Fruit fly (Drosophila melanogaster) whole organism, embryonic: Measurements from ENCODE around the gene CG46308.

Experiments
- Aef1 ChIP-seq: fragments of 200-800 bp; sonication (Bioruptor generic); IDR thresholded peaks from 3 replicates; pipeline ENCODE4 v1.3.6; 2022; ENCODE audit warnings: missing biosample characterization, missing genetic modification characterization
- Bgb ChIP-seq: fragments of 200-800 bp; sonication (Bioruptor generic); IDR thresholded peaks from 2 replicates; pipeline ENCODE4 v1.3.6; 2022; ENCODE audit warnings: missing biosample characterization, missing genetic modification characterization; ENCODE audit not compliant: partially characterized antibody
- CG10431 ChIP-seq: fragments of 200-800 bp; sonication (Bioruptor generic); optimal IDR thresholded peaks from 3 replicates; lab custom pipeline; 2018; ENCODE audit warnings: missing biosample characterization, mild to moderate bottlenecking, missing genetic modification characterization
- CG10979 ChIP-seq: fragments of 200-800 bp; sonication (Bioruptor generic); optimal IDR thresholded peaks from 2 replicates; lab custom pipeline; 2018; ENCODE audit warnings: missing biosample characterization, mild to moderate bottlenecking, missing genetic modification characterization, moderate library complexity
- CG11695 ChIP-seq: fragments of 200-800 bp; sonication (Bioruptor generic); IDR thresholded peaks from 3 replicates; pipeline ENCODE4 v1.3.6; 2022; ENCODE audit warnings: missing biosample characterization, missing genetic modification characterization
- CG12071 ChIP-seq: fragments of 200-800 bp; sonication (Bioruptor generic); optimal IDR thresholded peaks from 3 replicates; lab custom pipeline; 2018; ENCODE audit warnings: missing biosample characterization, mild to moderate bottlenecking, missing genetic modification characterization
- CG14014 ChIP-seq: fragments of 200-800 bp; sonication (Bioruptor generic); IDR thresholded peaks from 2 replicates; pipeline ENCODE4 v1.3.6; 2022; ENCODE audit warnings: missing biosample characterization, missing genetic modification characterization
- CG14965 ChIP-seq: fragments of 200-800 bp; sonication (Bioruptor generic); optimal IDR thresholded peaks from 2 replicates; lab custom pipeline; 2016; ENCODE audit warnings: missing biosample characterization, missing genetic modification characterization, borderline replicate concordance
- CG15514 ChIP-seq: fragments of 200-800 bp; sonication (Bioruptor generic); optimal IDR thresholded peaks from 3 replicates; lab custom pipeline; 2017; ENCODE audit warnings: missing biosample characterization, missing genetic modification characterization, mild to moderate bottlenecking, moderate library complexity, missing genetic modification reagents
- CG1602 ChIP-seq: fragments of 200-800 bp; sonication (Bioruptor generic); optimal IDR thresholded peaks from 3 replicates; lab custom pipeline; 2016; ENCODE audit warnings: missing biosample characterization, missing genetic modification characterization
- CG17359 ChIP-seq: fragments of 200-800 bp; sonication (Bioruptor generic); optimal IDR thresholded peaks from 3 replicates; lab custom pipeline; 2018; ENCODE audit warnings: missing biosample characterization, mild to moderate bottlenecking, missing genetic modification characterization, moderate library complexity
- CG18619 ChIP-seq: fragments of 200-800 bp; sonication (Bioruptor generic); optimal IDR thresholded peaks from 3 replicates; lab custom pipeline; 2017; ENCODE audit warnings: missing biosample characterization, mild to moderate bottlenecking, missing genetic modification characterization
- CG2120 ChIP-seq: fragments of 200-800 bp; sonication (Bioruptor generic); optimal IDR thresholded peaks from 3 replicates; lab custom pipeline; 2016; ENCODE audit warnings: missing biosample characterization, missing genetic modification characterization
- CG30403 ChIP-seq: fragments of 200-800 bp; sonication (Bioruptor generic); optimal IDR thresholded peaks from 3 replicates; lab custom pipeline; 2016; ENCODE audit warnings: missing biosample characterization, missing genetic modification characterization
- CG31365 ChIP-seq: fragments of 200-800 bp; sonication (Bioruptor generic); optimal IDR thresholded peaks from 2 replicates; lab custom pipeline; 2018; ENCODE audit warnings: missing biosample characterization, mild to moderate bottlenecking, missing genetic modification characterization
- CG31441 ChIP-seq: fragments of 200-800 bp; sonication (Bioruptor generic); IDR thresholded peaks from 2 replicates; pipeline ENCODE4 v1.3.6; 2022; ENCODE audit warnings: missing biosample characterization, missing genetic modification characterization
- CG32767 ChIP-seq: fragments of 200-800 bp; sonication (Bioruptor generic); IDR thresholded peaks from 2 replicates; pipeline ENCODE4 v1.3.6; 2022; ENCODE audit warnings: missing biosample characterization, missing genetic modification characterization
- CG4328 ChIP-seq: fragments of 200-800 bp; sonication (Bioruptor generic); optimal IDR thresholded peaks from 3 replicates; lab custom pipeline; 2017; ENCODE audit warnings: missing biosample characterization, missing genetic modification reagents, missing genetic modification characterization
- CG4707 ChIP-seq: fragments of 200-800 bp; sonication (Bioruptor generic); optimal IDR thresholded peaks from 2 replicates; lab custom pipeline; 2018; ENCODE audit warnings: missing biosample characterization, mild to moderate bottlenecking, missing genetic modification characterization, moderate library complexity
- CG6683 ChIP-seq: fragments of 200-800 bp; sonication (Bioruptor generic); optimal IDR thresholded peaks from 2 replicates; lab custom pipeline; 2017; ENCODE audit warnings: missing biosample characterization, mild to moderate bottlenecking, missing genetic modification characterization, missing genetic modification reagents
- CG6813 ChIP-seq: fragments of 200-800 bp; sonication (Bioruptor generic); optimal IDR thresholded peaks from 2 replicates; lab custom pipeline; 2017; ENCODE audit warnings: missing biosample characterization, missing genetic modification characterization, mild to moderate bottlenecking, moderate library complexity, missing genetic modification reagents
- CG7372 ChIP-seq: fragments of 200-800 bp; sonication (Bioruptor generic); IDR thresholded peaks from 2 replicates; pipeline ENCODE4 v1.3.6; 2022; ENCODE audit warnings: missing biosample characterization, missing genetic modification characterization
- CG8924 ChIP-seq: fragments of 200-800 bp; optimal IDR thresholded peaks from 3 replicates; lab custom pipeline; 2019; ENCODE audit warnings: missing biosample characterization, mild to moderate bottlenecking, missing genetic modification characterization, moderate library complexity
- Fer3 ChIP-seq: fragments of 200-800 bp; sonication (Bioruptor generic); optimal IDR thresholded peaks from 2 replicates; lab custom pipeline; 2018; ENCODE audit warnings: missing biosample characterization, mild to moderate bottlenecking, missing genetic modification characterization, moderate library complexity
- H15 ChIP-seq: fragments of 200-800 bp; sonication (Bioruptor generic); IDR thresholded peaks from 3 replicates; pipeline ENCODE4 v1.3.6; 2022; ENCODE audit warnings: missing biosample characterization, missing genetic modification characterization
- Hey ChIP-seq: fragments of 200-800 bp; sonication (Bioruptor generic); optimal IDR thresholded peaks from 3 replicates; lab custom pipeline; 2018; ENCODE audit warnings: missing biosample characterization, mild to moderate bottlenecking, missing genetic modification characterization
- Hr51 ChIP-seq, 2 experiments: fragments of 200-800 bp; sonication (Bioruptor generic); optimal IDR thresholded peaks; 2 replicates in 1 of 2; 3 replicates in 1 of 2; lab custom pipeline; 2016 to 2018; ENCODE audit warnings: missing biosample characterization in 2 of 2, missing genetic modification characterization in 2 of 2, mild to moderate bottlenecking in 1 of 2, moderate library complexity in 1 of 2
- MESR4 ChIP-seq: fragments of 200-800 bp; sonication (Bioruptor generic); optimal IDR thresholded peaks from 2 replicates; lab custom pipeline; 2018; ENCODE audit warnings: missing biosample characterization, mild to moderate bottlenecking, missing genetic modification characterization, moderate library complexity
- NC2α ChIP-seq: fragments of 200-800 bp; sonication (Bioruptor generic); optimal IDR thresholded peaks from 2 replicates; lab custom pipeline; 2016; ENCODE audit warnings: missing biosample characterization, missing genetic modification characterization
- Nf-YA ChIP-seq: fragments of 200-800 bp; sonication (Bioruptor generic); IDR thresholded peaks from 2 replicates; pipeline ENCODE4 v1.3.6; 2022; ENCODE audit warnings: missing biosample characterization, missing genetic modification characterization
- Opbp ChIP-seq: fragments of 200-800 bp; sonication (Bioruptor generic); IDR thresholded peaks from 3 replicates; pipeline ENCODE4 v1.3.6; 2022; ENCODE audit warnings: missing biosample characterization, missing genetic modification characterization; ENCODE audit not compliant: partially characterized antibody
- Optix ChIP-seq: fragments of 200-800 bp; sonication (Bioruptor generic); IDR thresholded peaks from 3 replicates; pipeline ENCODE4 v1.3.6; 2022; ENCODE audit warnings: missing biosample characterization, missing genetic modification characterization
- Taf1 ChIP-seq: fragments of 200-800 bp; sonication (Bioruptor generic); IDR thresholded peaks from 2 replicates; pipeline ENCODE4 v1.3.6; 2022; ENCODE audit warnings: missing biosample characterization, missing genetic modification characterization
- abd-A ChIP-seq: fragments of 200-800 bp; sonication (Bioruptor generic); optimal IDR thresholded peaks from 3 replicates; lab custom pipeline; 2019; ENCODE audit warnings: missing biosample characterization, mild to moderate bottlenecking, missing genetic modification characterization, moderate library complexity
- ap ChIP-seq: fragments of 200-800 bp; sonication (Bioruptor generic); IDR thresholded peaks from 2 replicates; pipeline ENCODE4 v1.3.6; 2022; ENCODE audit warnings: missing biosample characterization, missing genetic modification characterization
- croc ChIP-seq: fragments of 200-800 bp; sonication (Bioruptor generic); conservative IDR thresholded peaks from 3 replicates; pipeline ENCODE4 v1.3.6; 2022; ENCODE audit warnings: missing biosample characterization, missing genetic modification characterization
- dan ChIP-seq: fragments of 200-800 bp; sonication (Bioruptor generic); IDR thresholded peaks from 2 replicates; pipeline ENCODE4 v1.3.6; 2022; ENCODE audit warnings: missing biosample characterization, missing genetic modification characterization
- dmrt99B ChIP-seq: fragments of 200-800 bp; sonication (Bioruptor generic); optimal IDR thresholded peaks from 2 replicates; lab custom pipeline; 2018; ENCODE audit warnings: missing biosample characterization, mild to moderate bottlenecking, missing genetic modification characterization, moderate library complexity
- eve ChIP-seq, 2 experiments: fragments of >200 bp; optimal IDR thresholded peaks; 2 replicates each; lab custom pipeline; 2017; ENCODE audit warnings: missing biosample characterization in 2 of 2, missing genetic modification characterization in 2 of 2
- mld ChIP-seq: fragments of 200-800 bp; sonication (Bioruptor generic); IDR thresholded peaks from 3 replicates; pipeline ENCODE4 v1.3.6; 2022; ENCODE audit warnings: missing biosample characterization, missing genetic modification characterization; ENCODE audit not compliant: partially characterized antibody
- phol ChIP-seq: fragments of 200-800 bp; sonication (Bioruptor generic); optimal IDR thresholded peaks from 3 replicates; lab custom pipeline; 2018; ENCODE audit warnings: missing biosample characterization, mild to moderate bottlenecking, missing genetic modification characterization, moderate library complexity
- psq ChIP-seq: fragments of 200-800 bp; sonication (Bioruptor generic); optimal IDR thresholded peaks from 2 replicates; lab custom pipeline; 2017; ENCODE audit warnings: missing biosample characterization, missing genetic modification characterization
- sc ChIP-seq, 3 experiments: fragments of >200 bp in 2 of 3; fragments of 200-800 bp in 1 of 3; sonication (Bioruptor generic) in 1 of 3; optimal IDR thresholded peaks; 2 replicates in 2 of 3; 3 replicates in 1 of 3; lab custom pipeline; 2017; ENCODE audit warnings: mild to moderate bottlenecking in 1 of 3, missing biosample characterization in 1 of 3, missing genetic modification characterization in 1 of 3, missing genetic modification reagents in 1 of 3
- ssp ChIP-seq: fragments of 200-800 bp; sonication (Bioruptor generic); IDR thresholded peaks from 2 replicates; pipeline ENCODE4 v1.3.6; 2022; ENCODE audit warnings: missing biosample characterization, missing genetic modification characterization
- sug ChIP-seq: fragments of 200-800 bp; optimal IDR thresholded peaks from 2 replicates; lab custom pipeline; 2019; ENCODE audit warnings: missing biosample characterization, mild to moderate bottlenecking, missing genetic modification characterization, moderate library complexity
- z ChIP-seq: fragments of 200-800 bp; sonication (Bioruptor generic); IDR thresholded peaks from 3 replicates; pipeline ENCODE4 v1.3.6; 2022; ENCODE audit warnings: missing biosample characterization, missing genetic modification characterization

The CG46308 gene

DNA sequence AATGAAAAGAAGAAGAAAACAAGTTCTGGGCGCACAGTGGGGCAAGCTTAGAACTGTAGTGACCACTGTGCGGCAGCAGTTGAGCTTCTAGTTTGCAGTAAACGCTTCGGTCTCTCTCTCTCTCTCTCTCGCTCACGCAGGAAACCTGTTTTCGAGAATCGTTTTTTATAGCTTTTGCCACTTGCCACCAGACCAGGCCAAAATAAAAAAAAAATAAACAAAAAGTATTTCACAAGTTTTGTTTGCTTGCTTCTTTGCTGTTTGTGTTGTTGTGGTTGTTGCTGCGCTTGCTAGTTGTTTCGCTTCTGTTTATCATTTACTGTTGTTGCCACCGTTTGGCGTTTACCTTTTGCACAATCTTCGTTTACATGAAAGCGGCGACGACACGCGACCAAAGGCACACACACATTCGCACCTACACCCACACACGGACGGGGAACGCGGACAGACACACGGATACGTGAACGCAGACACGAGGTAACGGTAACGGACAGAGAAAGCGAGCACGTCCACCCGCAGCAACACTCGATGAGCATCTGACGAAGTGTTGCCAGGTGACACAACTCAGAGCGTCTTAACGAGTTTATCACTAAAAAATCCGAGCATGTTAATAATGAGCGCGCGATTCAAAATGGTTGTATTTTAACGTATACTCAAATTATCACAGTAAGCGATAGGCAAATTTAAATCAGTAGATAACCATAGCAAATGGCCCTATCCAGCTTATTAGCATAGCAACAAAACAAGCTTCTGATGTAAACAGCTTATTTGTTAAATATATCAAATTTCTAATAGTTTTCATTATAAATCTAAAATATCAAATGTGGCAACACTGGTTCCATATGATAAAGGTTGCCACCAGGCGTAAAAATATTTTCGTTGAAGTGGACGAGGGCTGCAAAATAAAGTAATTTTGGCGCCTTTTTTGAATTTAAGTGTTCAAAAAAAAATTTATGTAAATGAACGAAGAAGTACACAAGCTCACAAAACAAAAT, 87.5 kb downstream of the CG46308 start, which contains the start of gene B4 (continued):
- TF ChIP-seq Opbp (GFP tag; lab: Robert Waterston, UW), result peak; percentile 72; the same call in 2 of the 3 replicates
- TF ChIP-seq z (GFP tag; lab: Robert Waterston, UW), result no peak
- TF ChIP-seq CG6683 (GFP tag; lab: Kevin White, UChicago), result no peak
- peak; percentile 19 for TF ChIP-seq CG4328 (GFP tag; lab: Kevin White, UChicago)
- TF ChIP-seq psq (GFP tag; lab: Kevin White, UChicago), result no peak
- TF ChIP-seq CG7372 (GFP tag; lab: Robert Waterston, UW), result no peak
- no peak for TF ChIP-seq mld (GFP tag; lab: Robert Waterston, UW)
- peak; percentile 53 for TF ChIP-seq CG8924
- peak; percentile 51 for TF ChIP-seq MESR4 (GFP tag; lab: Kevin White, UChicago)
- no peak; the same call in 1 of the 2 replicates for TF ChIP-seq CG32767 (GFP tag; lab: Robert Waterston, UW)
- no peak for TF ChIP-seq CG31441
- peak; percentile 88 for TF ChIP-seq Hey (tag; lab: Kevin White, UChicago)
- TF ChIP-seq CG6813, result peak; percentile 69
- TF ChIP-seq phol (tag; lab: Kevin White, UChicago), result peak; percentile 68
- no peak for TF ChIP-seq Taf1
- TF ChIP-seq CG4707 (GFP tag; lab: Kevin White, UChicago), result peak; percentile 73
- TF ChIP-seq Fer3 (tag; lab: Kevin White, UChicago), result peak; percentile 15
- TF ChIP-seq eve (GFP tag; optimal IDR thresholded peaks at IDR 0.05; lab: Kevin White, UChicago), result peak in 1 of 2 experiments; percentile 55
- TF ChIP-seq Aef1 (GFP tag; lab: Robert Waterston, UW), result no peak; the same call in 2 of the 3 replicates
- no peak for TF ChIP-seq CG30403 (GFP tag; lab: Kevin White, UChicago)
- TF ChIP-seq ap, result no peak
- peak; percentile 39 for TF ChIP-seq dmrt99B (tag; lab: Kevin White, UChicago)
- TF ChIP-seq CG14014 (GFP tag; lab: Robert Waterston, UW), result peak; percentile 37; the same call in 1 of the 2 replicates
- peak; percentile 72 for TF ChIP-seq CG12071 (GFP tag; lab: Kevin White, UChicago)
- TF ChIP-seq CG18619 (GFP tag; lab: Kevin White, UChicago), result no peak
- TF ChIP-seq CG31365 (tag; lab: Kevin White, UChicago), result peak; percentile 5
- no peak for TF ChIP-seq abd-A (tag; lab: Kevin White, UChicago)
- no peak for TF ChIP-seq croc (GFP tag; lab: Robert Waterston, UW)
- TF ChIP-seq sug (tag; lab: Kevin White, UChicago), result peak; percentile 37
- peak; percentile 40; the same call in 1 of the 2 replicates for TF ChIP-seq Nf-YA
- TF ChIP-seq dan (GFP tag; lab: Robert Waterston, UW), result no peak
- peak in 1 of 2 experiments; percentile 3 for TF ChIP-seq Hr51 (GFP tag; optimal IDR thresholded peaks at IDR 0.05; lab: Kevin White, UChicago)
- TF ChIP-seq sc (optimal IDR thresholded peaks at IDR 0.05; lab: Kevin White, UChicago), result no peak
- TF ChIP-seq sc (GFP tag; optimal IDR thresholded peaks at IDR 0.05; lab: Kevin White, UChicago), result no peak
- TF ChIP-seq CG11695, result 0 out of 3 replicates have a peak, but pooled peaks have one; percentile 17
- TF ChIP-seq CG15514 (GFP tag; lab: Kevin White, UChicago), result peak; percentile 57
- TF ChIP-seq CG10431 (GFP tag; lab: Kevin White, UChicago), result peak; percentile 62
- peak; percentile 67 for TF ChIP-seq Bgb (GFP tag; lab: Robert Waterston, UW)
- TF ChIP-seq H15 (GFP tag; lab: Robert Waterston, UW), result no peak; the same call in 2 of the 3 replicates
- peak; percentile 3 for TF ChIP-seq CG2120 (GFP tag; lab: Kevin White, UChicago)
- TF ChIP-seq CG17359 (tag; lab: Kevin White, UChicago), result peak; percentile 40
- 0 out of 2 replicates have a peak, but pooled peaks have one; percentile 5 for TF ChIP-seq ssp (GFP tag; lab: Robert Waterston, UW)
- no peak for TF ChIP-seq CG14965 (GFP tag; lab: Kevin White, UChicago)
- no peak for TF ChIP-seq CG1602 (GFP tag; lab: Kevin White, UChicago)
- TF ChIP-seq Optix, result no peak
- no peak for TF ChIP-seq NC2α
- TF ChIP-seq CG10979 (tag; lab: Kevin White, UChicago), result no peak
